Worm (Caenorhabditis elegans): Measurements from ENCODE around the gene T01D1.3.

ce11 chrII:196685-197084, 20.9 kb upstream of the T01D1.3 start, which contains the start of gene chs-2:
- TF ChIP-seq med-1 (GFP tag; optimal IDR thresholded peaks at IDR 0.05; ENCODE audit: insufficient read depth) (no peak), ztf-23 (GFP tag; IDR thresholded peaks at IDR 0.05) (no peak), cog-1 (tag; optimal IDR thresholded peaks at IDR 0.05) (no peak), flt-1 (GFP tag; IDR thresholded peaks at IDR 0.05) (no peak), klf-2 (GFP tag; conservative IDR thresholded peaks at IDR 0.05) (no peak), tab-1 (GFP tag; IDR thresholded peaks at IDR 0.05) (no peak), ref-1 (GFP tag; conservative IDR thresholded peaks at IDR 0.05) (no peak), T22C8.4 (GFP tag; IDR thresholded peaks at IDR 0.05) (no peak), ztf-29 (GFP tag; IDR thresholded peaks at IDR 0.05) (no peak)
